Worm (Caenorhabditis elegans) whole organism, mixed stage, embryonic: Measurements from ENCODE around the gene oig-2.

ENCODE experiments used
- ceh-43 ChIP-seq: fragments of 200-800 bp; sonication (Bioruptor generic); optimal IDR thresholded peaks from 2 replicates; lab custom pipeline; 2018; ENCODE audit warnings: mild to moderate bottlenecking, missing genetic modification characterization, moderate library complexity, missing compliant biosample characterization
- ceh-83 ChIP-seq: fragments of 200-800 bp; sonication (Bioruptor generic); optimal IDR thresholded peaks from 2 replicates; lab custom pipeline; 2018; ENCODE audit warnings: mild to moderate bottlenecking, missing genetic modification characterization, missing compliant biosample characterization
- cnd-1 ChIP-seq: fragments of 200-800 bp; sonication (Bioruptor generic); optimal IDR thresholded peaks from 2 replicates; lab custom pipeline; 2018; ENCODE audit warnings: mild to moderate bottlenecking, missing genetic modification characterization, missing compliant biosample characterization
- flh-1 ChIP-seq: fragments of 200-800 bp; sonication (Bioruptor generic); optimal IDR thresholded peaks from 2 replicates; lab custom pipeline; 2018; ENCODE audit warnings: mild to moderate bottlenecking, missing genetic modification characterization, moderate library complexity, missing compliant biosample characterization
- hlh-1 ChIP-seq: fragments of 150-350 bp; optimal IDR thresholded peaks from 2 replicates; lab custom pipeline; 2014; ENCODE audit warnings: missing biosample characterization, missing genetic modification reagents, missing genetic modification characterization
- mab-5 ChIP-seq: fragments of 150-350 bp; optimal IDR thresholded peaks from 2 replicates; lab custom pipeline; 2014; ENCODE audit warnings: missing biosample characterization, missing genetic modification characterization
- nhr-237 ChIP-seq: fragments of 150-350 bp; optimal IDR thresholded peaks from 2 replicates; lab custom pipeline; 2014; ENCODE audit warnings: missing biosample characterization, missing genetic modification characterization
- nhr-76 ChIP-seq: sonication (generic microtip); optimal IDR thresholded peaks from 2 replicates; lab custom pipeline; 2017; ENCODE audit warnings: missing biosample characterization, missing genetic modification characterization
- pha-4 ChIP-seq: fragments of 150-350 bp; optimal IDR thresholded peaks from 2 replicates; lab custom pipeline; 2018; ENCODE audit warnings: missing biosample characterization, missing genetic modification reagents, missing genetic modification characterization
- tbx-8 ChIP-seq: fragments of 200-800 bp; sonication (Bioruptor generic); optimal IDR thresholded peaks from 2 replicates; lab custom pipeline; 2018; ENCODE audit warnings: mild to moderate bottlenecking, missing genetic modification characterization, moderate library complexity, missing compliant biosample characterization
- unc-39 ChIP-seq: fragments of 150-350 bp; optimal IDR thresholded peaks from 2 replicates; lab custom pipeline; 2014; ENCODE audit warnings: missing biosample characterization, missing genetic modification characterization
- ztf-11 ChIP-seq: fragments of 150-350 bp; optimal IDR thresholded peaks from 2 replicates; lab custom pipeline; 2014; ENCODE audit warnings: missing biosample characterization, missing genetic modification characterization

- TF ChIP-seq flh-1 (GFP tag; lab: Kevin White, UChicago) (no peak), ceh-83 (GFP tag; lab: Kevin White, UChicago) (no peak), mab-5 (tag; lab: Kevin White, UChicago) (no peak), ztf-11 (tag; lab: Kevin White, UChicago) (no peak), cnd-1 (tag; lab: Kevin White, UChicago) (no peak), unc-39 (tag; lab: Kevin White, UChicago) (no peak), hlh-1 (tag; lab: Kevin White, UChicago) (no peak), tbx-8 (no peak), nhr-237 (tag; lab: Kevin White, UChicago) (no peak), nhr-76 (tag; lab: Kevin White, UChicago) (no peak), ceh-43 (GFP tag; lab: Kevin White, UChicago) (no peak), pha-4 (no peak)
These were observed 45.5 kb upstream of the oig-2 start for ce11 chrII:13053443-13053842.
